Comparison of ENCODE assay signal across 5 worm cellular contexts in genomic region chrII:3958673-3959299, ce11.
TF ChIP-seq lines count a peak whose summit lies in the region.

No protein-coding gene starts in this region.

TF ChIP-seq in whole organism, L1 larva, 84 proteins besides CTCF, POLR2A, EP300 and RAD21 (continues in another document):
- no peak for TF ChIP-seq C34B4.2 (tag; optimal IDR thresholded peaks at IDR 0.05; lab: Kevin White, UChicago)
- peak; percentile 28 for TF ChIP-seq ceh-8 (GFP tag; optimal IDR thresholded peaks at IDR 0.05; lab: Kevin White, UChicago)
- TF ChIP-seq tlp-1 (tag; optimal IDR thresholded peaks at IDR 0.05; lab: Kevin White, UChicago), result no peak
- TF ChIP-seq hpl-2 (GFP tag; optimal IDR thresholded peaks at IDR 0.05; lab: Kevin White, UChicago), result no peak
- peak; percentile 81 for TF ChIP-seq nhr-77 (tag; optimal IDR thresholded peaks at IDR 0.05; lab: Kevin White, UChicago)
- no peak for TF ChIP-seq C04F5.9 (tag; optimal IDR thresholded peaks at IDR 0.05; lab: Kevin White, UChicago)
- no peak for TF ChIP-seq lin-15B (tag; optimal IDR thresholded peaks at IDR 0.05; lab: Kevin White, UChicago)
- TF ChIP-seq grh-1 (GFP tag; IDR thresholded peaks at IDR 0.05; lab: Robert Waterston, UW), result 0 out of 2 replicates have a peak, but pooled peaks have one; percentile 29
- TF ChIP-seq egl-27 (tag; optimal IDR thresholded peaks at IDR 0.05; lab: Kevin White, UChicago), result no peak
- TF ChIP-seq lin-39 (tag; optimal IDR thresholded peaks at IDR 0.05; lab: Kevin White, UChicago), result no peak
- TF ChIP-seq pag-3 (tag; optimal IDR thresholded peaks at IDR 0.05; lab: Kevin White, UChicago; ENCODE audit: borderline replicate concordance, insufficient read depth), result no peak
- TF ChIP-seq nhr-47 (tag; optimal IDR thresholded peaks at IDR 0.05; lab: Kevin White, UChicago), result peak; percentile 77
- TF ChIP-seq nhr-85 (tag; lab: Kevin White, UChicago), result peak; percentile 69
- no peak for TF ChIP-seq elt-3 (tag; optimal IDR thresholded peaks at IDR 0.05; lab: Kevin White, UChicago)
- no peak for TF ChIP-seq nhr-76 (tag; optimal IDR thresholded peaks at IDR 0.05; lab: Kevin White, UChicago)
- TF ChIP-seq vab-15 (tag; optimal IDR thresholded peaks at IDR 0.05; lab: Kevin White, UChicago), result no peak
- TF ChIP-seq unc-86 (tag; optimal IDR thresholded peaks at IDR 0.05; lab: Kevin White, UChicago), result peak; percentile 26
- peak; percentile 69 for TF ChIP-seq skn-1 (tag; optimal IDR thresholded peaks at IDR 0.05; lab: Kevin White, UChicago)
- peak; percentile 57 for TF ChIP-seq rnt-1 (tag; optimal IDR thresholded peaks at IDR 0.05; lab: Kevin White, UChicago)

TF ChIP-seq in whole organism, L3 larva, 47 proteins besides CTCF, POLR2A, EP300 and RAD21 (continues in another document):
- TF ChIP-seq mdl-1 (tag; optimal IDR thresholded peaks at IDR 0.05; lab: Kevin White, UChicago), result peak; percentile 92
- no peak for TF ChIP-seq nhr-12 (tag; optimal IDR thresholded peaks at IDR 0.05; lab: Kevin White, UChicago)
- peak; percentile 88 for TF ChIP-seq sea-2 (GFP tag; optimal IDR thresholded peaks at IDR 0.05; lab: Kevin White, UChicago)
- peak; percentile 36 for TF ChIP-seq lin-15B (tag; optimal IDR thresholded peaks at IDR 0.05; lab: Kevin White, UChicago)
- TF ChIP-seq fos-1 (tag; optimal IDR thresholded peaks at IDR 0.05; lab: Kevin White, UChicago), result no peak
- TF ChIP-seq lsy-12 (tag; optimal IDR thresholded peaks at IDR 0.05; lab: Kevin White, UChicago), result peak; percentile 75
- TF ChIP-seq nhr-43 (tag; optimal IDR thresholded peaks at IDR 0.05; lab: Kevin White, UChicago; ENCODE audit: poor library complexity, severe bottlenecking), result no peak
- TF ChIP-seq daf-12 (tag; optimal IDR thresholded peaks at IDR 0.05; lab: Kevin White, UChicago), result no peak
- no peak for TF ChIP-seq mml-1 (tag; optimal IDR thresholded peaks at IDR 0.05; lab: Kevin White, UChicago)
- TF ChIP-seq skn-1 (tag; optimal IDR thresholded peaks at IDR 0.05; lab: Kevin White, UChicago), result no peak
- peak; percentile 78 for TF ChIP-seq hmg-11 (tag; optimal IDR thresholded peaks at IDR 0.05; lab: Kevin White, UChicago)
- no peak for TF ChIP-seq unc-39 (tag; optimal IDR thresholded peaks at IDR 0.05; lab: Kevin White, UChicago)
- TF ChIP-seq ztf-11 (tag; optimal IDR thresholded peaks at IDR 0.05; lab: Kevin White, UChicago), result no peak
- no peak for TF ChIP-seq nhr-25 (tag; optimal IDR thresholded peaks at IDR 0.05; lab: Kevin White, UChicago)
- no peak for TF ChIP-seq nhr-67 (tag; optimal IDR thresholded peaks at IDR 0.05; lab: Kevin White, UChicago)
- no peak for TF ChIP-seq nhr-237 (tag; optimal IDR thresholded peaks at IDR 0.05; lab: Kevin White, UChicago)
- no peak for TF ChIP-seq nhr-28 (tag; optimal IDR thresholded peaks at IDR 0.05; lab: Kevin White, UChicago)
- TF ChIP-seq elt-1 (tag; optimal IDR thresholded peaks at IDR 0.05; lab: Kevin White, UChicago), result no peak
- no peak for TF ChIP-seq nhr-77 (tag; optimal IDR thresholded peaks at IDR 0.05; lab: Kevin White, UChicago)
- no peak for TF ChIP-seq unc-62 (GFP tag; optimal IDR thresholded peaks at IDR 0.05; lab: Kevin White, UChicago)

TF ChIP-seq in whole organism, early embryonic, 17 proteins besides CTCF, POLR2A, EP300 and RAD21:
- TF ChIP-seq hmg-4 (GFP tag; optimal IDR thresholded peaks at IDR 0.05; lab: Kevin White, UChicago) (peak; percentile 11), ceh-13 (GFP tag; optimal IDR thresholded peaks at IDR 0.05; lab: Kevin White, UChicago) (no peak), F13C5.2 (tag; optimal IDR thresholded peaks at IDR 0.05; lab: Kevin White, UChicago) (peak; percentile 3), pes-1 (GFP tag; IDR thresholded peaks at IDR 0.05; lab: Robert Waterston, UW) (0 out of 2 replicates have a peak, but pooled peaks have one; percentile 6)

TF ChIP-seq in whole organism, midembryonic, 9 proteins besides CTCF, POLR2A, EP300 and RAD21:
- TF ChIP-seq klf-2 (GFP tag; conservative IDR thresholded peaks at IDR 0.05; lab: Robert Waterston, UW) (no peak), ztf-29 (GFP tag; IDR thresholded peaks at IDR 0.05; lab: Robert Waterston, UW) (no peak), T22C8.4 (GFP tag; IDR thresholded peaks at IDR 0.05; lab: Robert Waterston, UW) (no peak), flt-1 (GFP tag; IDR thresholded peaks at IDR 0.05; lab: Robert Waterston, UW) (peak; percentile 66; the same call in 1 of the 2 replicates), cog-1 (tag; optimal IDR thresholded peaks at IDR 0.05; lab: Kevin White, UChicago) (peak; percentile 63)

TF ChIP-seq in whole organism, young adult, 124 proteins besides CTCF, POLR2A, EP300 and RAD21 (continues in another document):
- peak; percentile 43 for TF ChIP-seq nhr-90 (tag; optimal IDR thresholded peaks at IDR 0.05; lab: Kevin White, UChicago)
- peak; percentile 37 for TF ChIP-seq madf-10 (tag; optimal IDR thresholded peaks at IDR 0.05; lab: Kevin White, UChicago)
- TF ChIP-seq lsy-27 (tag; optimal IDR thresholded peaks at IDR 0.05; lab: Kevin White, UChicago; ENCODE audit: borderline replicate concordance, insufficient read depth), result no peak
- peak; percentile 62; the same call in 1 of the 2 replicates for TF ChIP-seq B0336.3 (GFP tag; IDR thresholded peaks at IDR 0.05; lab: Robert Waterston, UW)
- TF ChIP-seq atf-7 (tag; optimal IDR thresholded peaks at IDR 0.05; lab: Kevin White, UChicago), result peak; percentile 83
- 0 out of 2 replicates have a peak, but pooled peaks have one; percentile 21 for TF ChIP-seq pbrm-1 (GFP tag; IDR thresholded peaks at IDR 0.05; lab: Robert Waterston, UW)
- no peak for TF ChIP-seq F55B11.4 (tag; optimal IDR thresholded peaks at IDR 0.05; lab: Kevin White, UChicago; ENCODE audit: borderline replicate concordance, insufficient read depth)
- TF ChIP-seq F22D6.2 (tag; optimal IDR thresholded peaks at IDR 0.05; lab: Kevin White, UChicago), result no peak
- no peak for TF ChIP-seq gei-17 (GFP tag; optimal IDR thresholded peaks at IDR 0.05; lab: Kevin White, UChicago)
- TF ChIP-seq lin-40 (tag; optimal IDR thresholded peaks at IDR 0.05; lab: Kevin White, UChicago), result peak; percentile 56
- no peak for TF ChIP-seq bed-2 (GFP tag; IDR thresholded peaks at IDR 0.05; lab: Robert Waterston, UW)
- peak; percentile 3 for TF ChIP-seq lin-54 (GFP tag; optimal IDR thresholded peaks at IDR 0.05; lab: Kevin White, UChicago)
- peak; percentile 76 for TF ChIP-seq ZK185.1 (tag; optimal IDR thresholded peaks at IDR 0.05; lab: Kevin White, UChicago; ENCODE audit: poor library complexity, severe bottlenecking)
- peak; percentile 51; the same call in 1 of the 2 replicates for TF ChIP-seq sea-2 (GFP tag; IDR thresholded peaks at IDR 0.05; lab: Robert Waterston, UW)
- no peak for TF ChIP-seq tbx-9 (tag; optimal IDR thresholded peaks at IDR 0.05; lab: Kevin White, UChicago; ENCODE audit: borderline replicate concordance)
- peak; percentile 30; the same call in 1 of the 2 replicates for TF ChIP-seq cebp-1 (GFP tag; IDR thresholded peaks at IDR 0.05; lab: Robert Waterston, UW)
- TF ChIP-seq cebp-1 (tag; optimal IDR thresholded peaks at IDR 0.05; lab: Kevin White, UChicago), result peak; percentile 78
- peak; percentile 45; the same call in 1 of the 2 replicates for TF ChIP-seq egl-44 (GFP tag; IDR thresholded peaks at IDR 0.05; lab: Robert Waterston, UW)
- peak; percentile 51; the same call in 1 of the 2 replicates for TF ChIP-seq ekl-4 (GFP tag; IDR thresholded peaks at IDR 0.05; lab: Robert Waterston, UW)
- peak; percentile 18 for TF ChIP-seq athp-1 (tag; optimal IDR thresholded peaks at IDR 0.05; lab: Kevin White, UChicago)
- TF ChIP-seq pha-4 (tag; optimal IDR thresholded peaks at IDR 0.05; lab: Kevin White, UChicago), result peak; percentile 50
- TF ChIP-seq somi-1 (GFP tag; optimal IDR thresholded peaks at IDR 0.05; lab: Kevin White, UChicago), result no peak
- TF ChIP-seq ztf-22 (GFP tag; optimal IDR thresholded peaks at IDR 0.05; lab: Kevin White, UChicago), result peak; percentile 38
- TF ChIP-seq hmg-1.2 (GFP tag; IDR thresholded peaks at IDR 0.05; lab: Robert Waterston, UW), result peak; percentile 61; the same call in 1 of the 2 replicates
- TF ChIP-seq snpc-4 (GFP tag; optimal IDR thresholded peaks at IDR 0.05; lab: Kevin White, UChicago), result no peak
- peak in 3 of 4 experiments; percentile 24 to 48 (median 27) for TF ChIP-seq snpc-4 (tag; optimal IDR thresholded peaks at IDR 0.05; lab: Kevin White, UChicago)
- peak; percentile 85 for TF ChIP-seq K12H6.12 (tag; optimal IDR thresholded peaks at IDR 0.05; lab: Kevin White, UChicago)
- TF ChIP-seq nhr-80 (tag; optimal IDR thresholded peaks at IDR 0.05; lab: Kevin White, UChicago), result peak; percentile 85
- peak; percentile 76; the same call in 1 of the 2 replicates for TF ChIP-seq nfyb-1 (GFP tag; IDR thresholded peaks at IDR 0.05; lab: Robert Waterston, UW)
- TF ChIP-seq lin-35 (GFP tag; optimal IDR thresholded peaks at IDR 0.05; lab: Kevin White, UChicago), result peak in 1 of 3 experiments; percentile 49
- no peak for TF ChIP-seq ama-1 (optimal IDR thresholded peaks at IDR 0.05; lab: Kevin White, UChicago)
- no peak for TF ChIP-seq ama-1 (GFP tag; optimal IDR thresholded peaks at IDR 0.05; lab: Kevin White, UChicago)
- TF ChIP-seq egl-18 (GFP tag; IDR thresholded peaks at IDR 0.05; lab: Robert Waterston, UW), result 0 out of 2 replicates have a peak, but pooled peaks have one; percentile 39
- peak; percentile 17 for TF ChIP-seq F23B12.7 (tag; optimal IDR thresholded peaks at IDR 0.05; lab: Kevin White, UChicago; ENCODE audit: insufficient read depth)
- TF ChIP-seq ceh-27 (GFP tag; optimal IDR thresholded peaks at IDR 0.05; lab: Kevin White, UChicago), result peak; percentile 73
- no peak for TF ChIP-seq F49E8.2 (tag; optimal IDR thresholded peaks at IDR 0.05; lab: Kevin White, UChicago; ENCODE audit: insufficient read depth)
- TF ChIP-seq attf-5 (GFP tag; optimal IDR thresholded peaks at IDR 0.05; lab: Kevin White, UChicago), result peak; percentile 79
- 0 out of 2 replicates have a peak, but pooled peaks have one; percentile 17 for TF ChIP-seq C06A6.2 (GFP tag; conservative IDR thresholded peaks at IDR 0.05; lab: Robert Waterston, UW)
- TF ChIP-seq F33H1.4 (GFP tag; IDR thresholded peaks at IDR 0.05; lab: Robert Waterston, UW), result no peak
- TF ChIP-seq hlh-12 (tag; optimal IDR thresholded peaks at IDR 0.05; lab: Kevin White, UChicago), result no peak
- peak in 1 of 2 experiments; percentile 55 for TF ChIP-seq let-607 (tag; optimal IDR thresholded peaks at IDR 0.05; lab: Kevin White, UChicago)
- TF ChIP-seq ceh-91 (GFP tag; IDR thresholded peaks at IDR 0.05; lab: Robert Waterston, UW), result no peak
- peak; percentile 31; the same call in 1 of the 2 replicates for TF ChIP-seq lir-1 (GFP tag; conservative IDR thresholded peaks at IDR 0.05; lab: Robert Waterston, UW)
- no peak for TF ChIP-seq egrh-3 (GFP tag; IDR thresholded peaks at IDR 0.05; lab: Robert Waterston, UW)
- no peak for TF ChIP-seq let-526 (GFP tag; IDR thresholded peaks at IDR 0.05; lab: Robert Waterston, UW)

Comparison
In these comparisons a context has a peak if more than half of its experiments do, and no peak if none do; other contexts are left out.
1. Of the 8 proteins assayed by ChIP-seq in both whole organism, young adult and whole organism, L1 larva: peak only in whole organism, young adult: snpc-4; only in whole organism, L1 larva: dpl-1, efl-1 and unc-130; in both: nhr-90; in neither: 2; mixed calls (peak in some experiments, not most) for 1.